Worm (Caenorhabditis elegans): Measurements from ENCODE around the gene srx-128.
A peak's percentile ranks its signal among the peaks of the same experiment; 100 is the strongest.

Gene srx-128

DNA sequence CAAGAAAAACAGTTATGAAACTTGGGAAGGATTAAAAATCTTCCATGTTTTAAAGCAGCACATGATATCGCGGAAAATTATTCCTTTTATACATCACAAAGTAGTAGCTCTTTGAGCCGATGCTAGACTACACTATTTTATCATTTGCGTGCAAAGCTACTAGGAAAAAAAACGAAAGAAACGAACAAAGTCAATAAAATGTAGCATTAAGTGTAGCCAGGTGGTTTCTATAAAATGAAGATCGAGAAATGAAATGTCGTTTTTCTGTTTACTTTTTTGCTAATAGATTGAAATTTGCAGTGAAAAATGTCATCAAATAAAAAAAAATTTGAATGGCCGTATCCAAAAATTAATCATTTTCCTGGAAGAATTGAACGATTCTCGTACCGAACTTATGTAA is 35.6 kb downstream of the srx-128 start, which contains the start of gene cpt-5:
Gene cpt-5 (plus strand): TSS at position 301 of the 400 bp plus-strand sequence.
- no peak for TF ChIP-seq unc-130 (GFP tag; optimal IDR thresholded peaks at IDR 0.05)
- no peak for TF ChIP-seq dmd-9 (GFP tag; IDR thresholded peaks at IDR 0.05)

DNA sequence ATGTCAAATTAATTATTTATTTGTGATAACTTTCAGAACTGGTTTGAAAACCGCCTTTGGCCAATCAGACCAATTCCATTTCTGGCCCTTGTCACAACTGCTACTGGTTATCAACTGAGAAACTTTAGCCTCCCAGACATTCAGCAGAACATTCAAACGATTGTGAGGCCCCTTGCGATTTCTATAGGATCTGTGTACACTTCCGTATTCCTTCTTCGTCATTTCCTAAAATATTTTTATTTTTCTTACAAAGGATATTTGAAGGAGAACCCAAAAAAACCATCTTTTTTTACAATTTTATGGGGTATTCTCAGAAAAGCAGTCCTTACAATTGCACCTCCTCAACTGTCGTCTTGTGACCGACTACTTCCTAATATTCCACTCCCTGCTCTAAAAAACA is 36.0 kb downstream of the srx-128 start:
- TF ChIP-seq unc-62 (GFP tag; optimal IDR thresholded peaks at IDR 0.05 in 1 of 2) (peak in 1 of 2 experiments; percentile 94), unc-62 (tag; optimal IDR thresholded peaks at IDR 0.05) (no peak), daf-16 (GFP tag; optimal IDR thresholded peaks at IDR 0.05) (no peak), daf-16 (tag; optimal IDR thresholded peaks at IDR 0.05) (no peak), egl-43 (GFP tag; IDR thresholded peaks at IDR 0.05) (no peak), nhr-102 (tag; optimal IDR thresholded peaks at IDR 0.05) (no peak), nhr-237 (tag; optimal IDR thresholded peaks at IDR 0.05) (no peak), lsy-2 (tag; optimal IDR thresholded peaks at IDR 0.05) (no peak), mxl-2 (GFP tag; conservative IDR thresholded peaks at IDR 0.05) (no peak)

DNA sequence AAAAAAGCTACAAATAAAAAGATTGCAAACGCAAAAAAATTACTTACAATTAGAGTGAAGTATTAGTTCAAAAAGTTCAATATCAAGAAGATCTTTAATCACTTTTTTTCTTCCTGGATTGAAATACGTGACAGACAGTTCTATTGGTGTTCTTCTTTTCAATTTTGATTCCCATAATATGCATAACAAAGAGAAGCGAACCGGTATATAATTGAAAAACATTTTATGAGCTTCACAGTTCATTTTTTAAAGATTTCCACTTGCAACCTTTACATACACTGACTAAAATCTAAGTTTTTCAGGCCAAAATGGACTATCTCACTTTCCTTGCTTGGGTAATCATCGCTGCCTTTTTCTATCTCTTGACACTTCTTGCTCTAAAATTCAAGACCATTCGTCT is 39.3 kb downstream of the srx-128 start, which contains the start of gene T22G5.1:
Gene T22G5.1 (plus strand): TSS at position 301 of the 400 bp plus-strand sequence.
- no peak for TF ChIP-seq daf-12 (tag; optimal IDR thresholded peaks at IDR 0.05)

DNA sequence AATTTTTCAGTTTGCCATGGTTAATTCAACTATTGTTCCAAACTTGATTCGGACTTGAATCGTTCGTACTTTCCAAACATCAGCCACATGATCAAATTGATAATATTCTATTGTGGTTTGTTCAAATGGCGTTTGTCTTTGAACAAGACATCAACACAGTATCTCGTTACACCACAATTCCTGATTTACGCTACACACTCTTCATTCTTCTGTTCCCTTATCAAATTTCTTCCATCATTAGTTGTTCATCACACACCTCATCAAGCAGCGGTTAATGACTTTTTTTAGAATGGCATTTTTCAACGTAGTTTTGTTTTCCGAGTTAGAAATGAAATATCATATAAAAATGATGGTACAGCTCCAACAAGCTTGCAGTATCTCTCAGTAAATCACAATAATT is 41.0 kb downstream of the srx-128 start:
- TF ChIP-seq unc-62 (GFP tag; optimal IDR thresholded peaks at IDR 0.05 in 1 of 2) = peak in 1 of 2 experiments; percentile 98
- no peak for TF ChIP-seq unc-62 (tag; optimal IDR thresholded peaks at IDR 0.05)
- peak; percentile 61 for TF ChIP-seq pqm-1 (tag; optimal IDR thresholded peaks at IDR 0.05)
- TF ChIP-seq dmd-8 (GFP tag; IDR thresholded peaks at IDR 0.05) = no peak
- peak; percentile 53 for TF ChIP-seq mxl-3 (GFP tag; optimal IDR thresholded peaks at IDR 0.05)
- TF ChIP-seq nhr-28 (tag; optimal IDR thresholded peaks at IDR 0.05) = peak; percentile 95
- no peak for TF ChIP-seq gei-8 (GFP tag; optimal IDR thresholded peaks at IDR 0.05)
- no peak for TF ChIP-seq ztf-11 (tag; optimal IDR thresholded peaks at IDR 0.05)
- peak; percentile 82 for TF ChIP-seq dmd-6 (GFP tag; IDR thresholded peaks at IDR 0.05)
- no peak for TF ChIP-seq F49E8.2 (tag; optimal IDR thresholded peaks at IDR 0.05; ENCODE audit: borderline replicate concordance)
- TF ChIP-seq ceh-20 (GFP tag; IDR thresholded peaks at IDR 0.05) = peak; percentile 12; the same call in 1 of the 2 replicates
- TF ChIP-seq daf-16 (GFP tag; optimal IDR thresholded peaks at IDR 0.05) = no peak
- peak; percentile 91 for TF ChIP-seq daf-16 (tag; optimal IDR thresholded peaks at IDR 0.05)
- no peak for TF ChIP-seq Y48G9A.11 (GFP tag; IDR thresholded peaks at IDR 0.05)
- peak; percentile 24 for TF ChIP-seq mes-2 (tag; optimal IDR thresholded peaks at IDR 0.05; ENCODE audit: poor library complexity, severe bottlenecking)
- TF ChIP-seq nhr-48 (tag; optimal IDR thresholded peaks at IDR 0.05) = peak; percentile 28
- peak; percentile 67 for TF ChIP-seq hlh-30 (tag; optimal IDR thresholded peaks at IDR 0.05; ENCODE audit: insufficient read depth)
- TF ChIP-seq lin-13 (GFP tag; optimal IDR thresholded peaks at IDR 0.05) = peak; percentile 7
- peak; percentile 80 for TF ChIP-seq hlh-11 (tag; optimal IDR thresholded peaks at IDR 0.05)
- peak in 1 of 2 experiments; percentile 71 for TF ChIP-seq mdl-1 (tag; optimal IDR thresholded peaks at IDR 0.05)
- TF ChIP-seq nhr-6 (tag; optimal IDR thresholded peaks at IDR 0.05) = peak; percentile 70
- TF ChIP-seq Y5F2A.4 (GFP tag; optimal IDR thresholded peaks at IDR 0.05) = no peak
- peak; percentile 88 for TF ChIP-seq dve-1 (tag; optimal IDR thresholded peaks at IDR 0.05; ENCODE audit: insufficient read depth)
- peak; percentile 29 for TF ChIP-seq nhr-10 (tag; optimal IDR thresholded peaks at IDR 0.05)
- peak; percentile 65 for TF ChIP-seq nhr-77 (tag; optimal IDR thresholded peaks at IDR 0.05)

DNA sequence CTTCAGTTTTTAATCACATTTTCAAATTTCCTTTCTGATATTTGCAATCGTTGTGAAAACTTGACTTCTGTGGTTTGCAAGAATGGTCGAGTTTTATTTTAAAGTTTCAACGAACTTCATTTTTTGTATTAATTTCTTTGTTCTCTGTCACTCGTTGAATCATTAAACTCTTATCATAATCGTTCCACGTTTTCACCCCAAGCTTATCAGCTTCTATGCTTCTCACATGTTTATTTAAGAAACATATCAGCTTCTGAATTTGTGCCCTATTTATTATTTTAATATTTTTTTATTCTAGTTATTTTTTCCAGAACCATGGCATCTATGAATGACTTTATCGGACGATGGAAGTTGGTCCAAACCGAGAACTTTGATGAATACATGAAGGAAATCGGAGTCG is 42.0 kb downstream of the srx-128 start, which contains the start of gene lbp-7:
Gene lbp-7 (plus strand): TSS at position 312 of the 400 bp plus-strand sequence.
- TF ChIP-seq ZK337.2 (GFP tag; IDR thresholded peaks at IDR 0.05) (no peak), nhr-41 (GFP tag; IDR thresholded peaks at IDR 0.05) (no peak), Y75B8A.6 (GFP tag; IDR thresholded peaks at IDR 0.05) (no peak), cey-2 (tag; optimal IDR thresholded peaks at IDR 0.05; ENCODE audit: borderline replicate concordance, insufficient read depth) (no peak), gei-8 (GFP tag; optimal IDR thresholded peaks at IDR 0.05) (no peak), aly-2 (tag; optimal IDR thresholded peaks at IDR 0.05) (no peak), dmd-6 (GFP tag; IDR thresholded peaks at IDR 0.05) (peak; percentile 81), rbr-2 (tag; optimal IDR thresholded peaks at IDR 0.05) (no peak), ztf-7 (tag; optimal IDR thresholded peaks at IDR 0.05) (no peak), sdz-12 (GFP tag; optimal IDR thresholded peaks at IDR 0.05) (no peak), dpl-1 (GFP tag; optimal IDR thresholded peaks at IDR 0.05) (no peak), tra-1 (GFP tag; IDR thresholded peaks at IDR 0.05) (0 out of 2 replicates have a peak, but pooled peaks have one; percentile 25), Y5F2A.4 (GFP tag; optimal IDR thresholded peaks at IDR 0.05) (no peak), nhr-77 (tag; optimal IDR thresholded peaks at IDR 0.05) (peak; percentile 5), daf-12 (tag; optimal IDR thresholded peaks at IDR 0.05) (no peak), nhr-237 (tag; optimal IDR thresholded peaks at IDR 0.05) (no peak), zag-1 (tag; optimal IDR thresholded peaks at IDR 0.05) (no peak), dmd-9 (GFP tag; IDR thresholded peaks at IDR 0.05) (no peak)
